Worm (Caenorhabditis elegans) whole organism, L2 larva: ENCODE measurements around the gene Y39A3CL.4.

Source experiments
- C34F6.9 ChIP-seq: fragments of 150-350 bp; optimal IDR thresholded peaks from 2 replicates; lab custom pipeline; 2014; ENCODE audit warnings: missing biosample characterization, missing genetic modification characterization
- F13H6.1 ChIP-seq: sonication (generic microtip); optimal IDR thresholded peaks from 2 replicates; lab custom pipeline; 2016; ENCODE audit warnings: missing genetic modification characterization, missing compliant biosample characterization
- R02D3.7 ChIP-seq: fragments of 150-350 bp; optimal IDR thresholded peaks from 2 replicates; lab custom pipeline; 2014; ENCODE audit warnings: missing biosample characterization, missing genetic modification characterization
- Y55F3AM.14 ChIP-seq: fragments of 200-800 bp; sonication (Bioruptor generic); optimal IDR thresholded peaks from 2 replicates; lab custom pipeline; 2018; ENCODE audit warnings: mild to moderate bottlenecking, missing genetic modification characterization, missing compliant biosample characterization
- ZK546.5 ChIP-seq: sonication (generic microtip); optimal IDR thresholded peaks from 2 replicates; lab custom pipeline; 2017; ENCODE audit warnings: missing biosample characterization, missing genetic modification characterization
- alr-1 ChIP-seq: fragments of 150-350 bp; optimal IDR thresholded peaks from 2 replicates; lab custom pipeline; 2014; ENCODE audit warnings: missing biosample characterization, missing genetic modification characterization
- aly-2 ChIP-seq: fragments of 150-350 bp; optimal IDR thresholded peaks from 2 replicates; lab custom pipeline; 2014; ENCODE audit warnings: missing biosample characterization, missing genetic modification characterization
- ama-1 ChIP-seq: fragments of 150-350 bp; optimal IDR thresholded peaks from 2 replicates; lab custom pipeline; 2018; ENCODE audit warnings: inconsistent platforms
- blmp-1 ChIP-seq: sonication (generic microtip); optimal IDR thresholded peaks from 2 replicates; lab custom pipeline; 2017; ENCODE audit warnings: missing genetic modification characterization, mild to moderate bottlenecking, missing compliant biosample characterization, antibody characterized with exemption, moderate library complexity; ENCODE audit not compliant: insufficient read depth
- ceh-16 ChIP-seq: fragments of 150-350 bp; optimal IDR thresholded peaks from 2 replicates; lab custom pipeline; 2014; ENCODE audit warnings: missing biosample characterization, missing genetic modification characterization
- ceh-82 ChIP-seq: fragments of 150-350 bp; optimal IDR thresholded peaks from 2 replicates; lab custom pipeline; 2014; ENCODE audit warnings: missing biosample characterization, missing genetic modification characterization
- crh-2 ChIP-seq: sonication (generic microtip); optimal IDR thresholded peaks from 2 replicates; lab custom pipeline; 2017; ENCODE audit warnings: missing biosample characterization, missing genetic modification characterization
- dmd-4 ChIP-seq: sonication (generic microtip); optimal IDR thresholded peaks from 2 replicates; lab custom pipeline; 2017; ENCODE audit warnings: missing biosample characterization, missing genetic modification characterization
- egl-27 ChIP-seq: sonication (generic microtip); optimal IDR thresholded peaks from 3 replicates; lab custom pipeline; 2017; ENCODE audit warnings: missing biosample characterization, missing genetic modification reagents, missing genetic modification characterization
- elt-1 ChIP-seq: fragments of 150-350 bp; optimal IDR thresholded peaks from 2 replicates; lab custom pipeline; 2014; ENCODE audit warnings: missing biosample characterization, missing genetic modification characterization
- elt-3 ChIP-seq: sonication (generic microtip); optimal IDR thresholded peaks from 2 replicates; lab custom pipeline; 2017; ENCODE audit warnings: missing biosample characterization, missing genetic modification characterization
- fos-1 ChIP-seq: fragments of 150-350 bp; optimal IDR thresholded peaks from 2 replicates; lab custom pipeline; 2014; ENCODE audit warnings: missing biosample characterization, missing genetic modification characterization
- gmeb-1 ChIP-seq: fragments of 150-350 bp; optimal IDR thresholded peaks from 2 replicates; lab custom pipeline; 2014; ENCODE audit warnings: missing biosample characterization, missing genetic modification characterization
- lin-11 ChIP-seq: fragments of 150-350 bp; sonication (generic microtip); optimal IDR thresholded peaks from 2 replicates; lab custom pipeline; 2014; ENCODE audit warnings: missing biosample characterization, missing genetic modification characterization, inconsistent platforms, mixed read lengths
- lin-13 ChIP-seq: fragments of 150-350 bp; optimal IDR thresholded peaks from 2 replicates; lab custom pipeline; 2014; ENCODE audit warnings: missing biosample characterization, missing genetic modification reagents, missing genetic modification characterization
- lin-39 ChIP-seq: fragments of 150-350 bp; optimal IDR thresholded peaks from 2 replicates; lab custom pipeline; 2014; ENCODE audit warnings: missing biosample characterization, missing genetic modification reagents, missing genetic modification characterization
- lsy-2 ChIP-seq, 2 experiments: fragments of 150-350 bp in 1 of 2; sonication (generic microtip) in 1 of 2; optimal IDR thresholded peaks; 2 replicates each; lab custom pipeline; 2014 to 2017; ENCODE audit warnings: missing biosample characterization in 2 of 2, missing genetic modification characterization in 2 of 2
- mab-5 ChIP-seq: fragments of 150-350 bp; optimal IDR thresholded peaks from 2 replicates; lab custom pipeline; 2014; ENCODE audit warnings: missing biosample characterization, missing genetic modification characterization
- mbf-1 ChIP-seq: sonication (generic microtip); optimal IDR thresholded peaks from 2 replicates; lab custom pipeline; 2017; ENCODE audit warnings: missing biosample characterization, missing genetic modification characterization
- mdl-1 ChIP-seq, 2 experiments: fragments of 150-350 bp in 1 of 2; sonication (generic microtip) in 1 of 2; optimal IDR thresholded peaks; 2 replicates each; lab custom pipeline; 2017; ENCODE audit warnings: missing biosample characterization in 2 of 2, missing genetic modification characterization in 2 of 2
- nhr-10 ChIP-seq: sonication (generic microtip); optimal IDR thresholded peaks from 2 replicates; lab custom pipeline; 2017; ENCODE audit warnings: missing biosample characterization, missing genetic modification characterization
- nhr-11 ChIP-seq: fragments of 150-350 bp; optimal IDR thresholded peaks from 2 replicates; lab custom pipeline; 2014; ENCODE audit warnings: missing biosample characterization, missing genetic modification characterization
- nhr-12 ChIP-seq: fragments of 150-350 bp; optimal IDR thresholded peaks from 2 replicates; lab custom pipeline; 2014; ENCODE audit warnings: missing biosample characterization, missing genetic modification characterization
- nhr-129 ChIP-seq: fragments of 150-350 bp; optimal IDR thresholded peaks from 2 replicates; lab custom pipeline; 2014; ENCODE audit warnings: missing biosample characterization, missing genetic modification characterization
- nhr-21 ChIP-seq: fragments of 150-350 bp; optimal IDR thresholded peaks from 2 replicates; lab custom pipeline; 2014; ENCODE audit warnings: missing biosample characterization, missing genetic modification characterization
- nhr-23 ChIP-seq: fragments of 150-350 bp; optimal IDR thresholded peaks from 2 replicates; lab custom pipeline; 2014; ENCODE audit warnings: missing biosample characterization, missing genetic modification reagents, missing genetic modification characterization
- nhr-237 ChIP-seq: fragments of 150-350 bp; optimal IDR thresholded peaks from 2 replicates; lab custom pipeline; 2014; ENCODE audit warnings: missing biosample characterization, missing genetic modification characterization
- nhr-25 ChIP-seq: fragments of 150-350 bp; sonication (generic microtip); optimal IDR thresholded peaks from 3 replicates; lab custom pipeline; 2014; ENCODE audit warnings: missing biosample characterization, missing genetic modification characterization
- nhr-6 ChIP-seq: fragments of 150-350 bp; optimal IDR thresholded peaks from 2 replicates; lab custom pipeline; 2014; ENCODE audit warnings: missing biosample characterization, missing genetic modification characterization
- nhr-77 ChIP-seq: fragments of 150-350 bp; optimal IDR thresholded peaks from 2 replicates; lab custom pipeline; 2014; ENCODE audit warnings: missing biosample characterization, missing genetic modification characterization
- peb-1 ChIP-seq: fragments of 150-350 bp; optimal IDR thresholded peaks from 2 replicates; lab custom pipeline; 2014; ENCODE audit warnings: missing biosample characterization, missing genetic modification characterization
- sem-4 ChIP-seq: fragments of 150-350 bp; optimal IDR thresholded peaks from 2 replicates; lab custom pipeline; 2014; ENCODE audit warnings: missing biosample characterization, missing genetic modification reagents, missing genetic modification characterization
- skn-1 ChIP-seq: sonication (generic microtip); optimal IDR thresholded peaks from 2 replicates; lab custom pipeline; 2017; ENCODE audit warnings: missing biosample characterization, missing genetic modification characterization
- sma-3 ChIP-seq: sonication (generic microtip); optimal IDR thresholded peaks from 2 replicates; lab custom pipeline; 2016; ENCODE audit warnings: missing genetic modification reagents, missing genetic modification characterization, missing compliant biosample characterization
- sma-9 ChIP-seq, 2 experiments: fragments of 150-350 bp in 1 of 2; sonication (generic microtip) in 1 of 2; optimal IDR thresholded peaks; 2 replicates each; lab custom pipeline; 2014 to 2016; ENCODE audit warnings: missing genetic modification characterization in 2 of 2, mild to moderate bottlenecking in 1 of 2, missing biosample characterization in 1 of 2, missing compliant biosample characterization in 1 of 2, missing genetic modification reagents in 1 of 2, moderate library complexity in 1 of 2
- snpc-4 ChIP-seq: fragments of 150-350 bp; optimal IDR thresholded peaks from 2 replicates; lab custom pipeline; 2014; ENCODE audit warnings: missing biosample characterization, missing genetic modification characterization
- unc-39 ChIP-seq: fragments of 150-350 bp; optimal IDR thresholded peaks from 2 replicates; lab custom pipeline; 2014; ENCODE audit warnings: missing biosample characterization, missing genetic modification characterization
- unc-55 ChIP-seq: fragments of 150-350 bp; sonication (generic microtip); optimal IDR thresholded peaks from 3 replicates; lab custom pipeline; 2014; ENCODE audit warnings: missing biosample characterization, missing genetic modification reagents, missing genetic modification characterization
- unc-62 ChIP-seq: fragments of 150-350 bp; optimal IDR thresholded peaks from 2 replicates; lab custom pipeline; 2014; ENCODE audit warnings: missing biosample characterization, missing genetic modification reagents, missing genetic modification characterization
- zag-1 ChIP-seq: fragments of 150-350 bp; optimal IDR thresholded peaks from 2 replicates; lab custom pipeline; 2014; ENCODE audit warnings: missing biosample characterization, missing genetic modification characterization
- ztf-1 ChIP-seq: fragments of 200-800 bp; sonication (Bioruptor generic); conservative IDR thresholded peaks from 2 replicates; pipeline ENCODE4 v1.3.6; 2022; ENCODE audit warnings: missing genetic modification characterization, missing compliant biosample characterization
- ztf-11 ChIP-seq: sonication (generic microtip); optimal IDR thresholded peaks from 2 replicates; lab custom pipeline; 2017; ENCODE audit warnings: missing biosample characterization, missing genetic modification characterization
- ztf-4 ChIP-seq: fragments of 150-350 bp; optimal IDR thresholded peaks from 2 replicates; lab custom pipeline; 2014; ENCODE audit warnings: missing biosample characterization, missing genetic modification characterization

Gene Y39A3CL.4

ce11 chrIII:1777969-1778368 is at the start of gene Y39A3CL.4:
TSS of gene Y39A3CL.4 (minus strand) at chrIII:1778069.
- TF ChIP-seq peb-1 (tag; lab: Kevin White, UChicago) (no peak), ztf-1 (GFP tag; lab: Robert Waterston, UW) (no peak), zag-1 (tag; lab: Kevin White, UChicago) (no peak), ZK546.5 (tag; lab: Kevin White, UChicago) (no peak), nhr-21 (tag; lab: Kevin White, UChicago) (no peak), ztf-4 (no peak), unc-39 (tag; lab: Kevin White, UChicago) (no peak), nhr-6 (tag; lab: Kevin White, UChicago) (no peak)
- TF ChIP-seq, all 48 proteins: peak for 0

ce11 chrIII:1824264-1824922 is 46.5 kb upstream of the Y39A3CL.4 start, which contains the start of the genes pvf-1 and Y39A3CL.7:
TSS of gene pvf-1 (minus strand) at chrIII:1824314.
TSS of gene Y39A3CL.7 (plus strand) at chrIII:1824919.
- peak; percentile 23 for TF ChIP-seq nhr-129 (tag; lab: Kevin White, UChicago)
- TF ChIP-seq fos-1 (tag; lab: Kevin White, UChicago), result no peak
- TF ChIP-seq gmeb-1 (tag; lab: Kevin White, UChicago), result peak; percentile 40
- no peak for TF ChIP-seq unc-39 (tag; lab: Kevin White, UChicago)
- TF ChIP-seq ceh-16 (tag; lab: Kevin White, UChicago), result no peak
- no peak for TF ChIP-seq mab-5 (tag; lab: Kevin White, UChicago)
- no peak for TF ChIP-seq nhr-23 (tag; lab: Kevin White, UChicago)
- TF ChIP-seq nhr-6 (tag; lab: Kevin White, UChicago), result no peak
- no peak for TF ChIP-seq Y55F3AM.14 (GFP tag; lab: Kevin White, UChicago)
- no peak for TF ChIP-seq dmd-4 (tag; lab: Kevin White, UChicago)
- no peak for TF ChIP-seq lin-11 (tag; lab: Kevin White, UChicago)
- no peak for TF ChIP-seq ztf-11 (tag; lab: Kevin White, UChicago)
- peak; percentile 39 for TF ChIP-seq sma-3 (GFP tag; lab: Kevin White, UChicago)
- TF ChIP-seq ceh-82 (tag; lab: Kevin White, UChicago), result no peak
- TF ChIP-seq peb-1 (tag; lab: Kevin White, UChicago), result no peak
- no peak for TF ChIP-seq crh-2 (tag; lab: Kevin White, UChicago)
- TF ChIP-seq nhr-77 (tag; lab: Kevin White, UChicago), result no peak
- TF ChIP-seq sem-4 (tag; lab: Kevin White, UChicago), result peak; percentile 20
- TF ChIP-seq ztf-1 (GFP tag; lab: Robert Waterston, UW), result no peak
- TF ChIP-seq egl-27 (tag; lab: Kevin White, UChicago), result no peak
- TF ChIP-seq ama-1 (lab: Kevin White, UChicago), result no peak
- TF ChIP-seq nhr-237, result no peak
- peak; percentile 7 for TF ChIP-seq F13H6.1
- TF ChIP-seq nhr-11 (tag; lab: Kevin White, UChicago), result no peak
- no peak for TF ChIP-seq nhr-21 (tag; lab: Kevin White, UChicago)
- no peak for TF ChIP-seq elt-3 (tag; lab: Kevin White, UChicago)
- no peak for TF ChIP-seq zag-1 (tag; lab: Kevin White, UChicago)
- no peak for TF ChIP-seq snpc-4 (tag; lab: Kevin White, UChicago)
- TF ChIP-seq aly-2, result no peak
- TF ChIP-seq nhr-12 (tag; lab: Kevin White, UChicago), result no peak
- no peak for TF ChIP-seq elt-1 (tag; lab: Kevin White, UChicago)
- TF ChIP-seq sma-9 (GFP tag; optimal IDR thresholded peaks at IDR 0.05; lab: Kevin White, UChicago), result no peak
- TF ChIP-seq sma-9 (tag; optimal IDR thresholded peaks at IDR 0.05; lab: Kevin White, UChicago), result no peak
- TF ChIP-seq ZK546.5 (tag; lab: Kevin White, UChicago), result no peak
- TF ChIP-seq alr-1 (tag; lab: Kevin White, UChicago), result no peak
- TF ChIP-seq unc-55 (GFP tag; lab: Kevin White, UChicago), result peak; percentile 34
- TF ChIP-seq C34F6.9 (tag; lab: Kevin White, UChicago), result peak; percentile 36
- TF ChIP-seq lsy-2 (tag; optimal IDR thresholded peaks at IDR 0.05; lab: Kevin White, UChicago), result peak in 1 of 2 experiments; percentile 60
- TF ChIP-seq lin-39, result no peak
- TF ChIP-seq nhr-10 (tag; lab: Kevin White, UChicago), result no peak
- no peak for TF ChIP-seq nhr-25 (tag; lab: Kevin White, UChicago)
- no peak for TF ChIP-seq R02D3.7 (tag; lab: Kevin White, UChicago)
- TF ChIP-seq ztf-4, result no peak
- no peak for TF ChIP-seq unc-62
- no peak for TF ChIP-seq mbf-1 (tag; lab: Kevin White, UChicago)
- peak; percentile 63 for TF ChIP-seq lin-13 (GFP tag; lab: Kevin White, UChicago)
- no peak for TF ChIP-seq blmp-1 (tag; lab: Kevin White, UChicago)
- TF ChIP-seq mdl-1 (tag; optimal IDR thresholded peaks at IDR 0.05; lab: Kevin White, UChicago), result no peak
- TF ChIP-seq skn-1 (tag; lab: Kevin White, UChicago), result no peak
